Fruit fly (Drosophila melanogaster): ENCODE results near the gene CG8036.

CG8036 gene

DNA sequence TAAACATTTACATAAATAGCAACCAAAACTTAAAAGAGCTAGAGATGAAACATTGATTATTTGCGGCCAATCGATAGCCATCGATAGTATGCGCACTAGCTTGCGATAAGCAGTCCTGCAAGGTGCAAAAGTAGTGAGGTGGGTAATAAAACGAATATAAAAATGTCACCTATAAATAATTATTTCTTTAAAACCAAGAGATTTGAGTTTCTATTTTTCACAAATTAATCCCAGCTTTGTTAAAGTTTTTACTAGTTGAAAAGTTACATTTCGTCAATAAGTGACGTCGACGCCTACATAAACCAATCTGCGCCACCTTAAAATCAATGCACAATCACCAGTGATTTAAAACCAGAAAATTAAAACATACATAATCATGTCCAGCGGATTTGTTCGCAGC, 16.9 kb upstream of the CG8036 start, which contains the start of the genes Mkk4 and SLIRP2 (continued):
- TF ChIP-seq NC2α (GFP tag; optimal IDR thresholded peaks at IDR 0.05): peak; percentile 98
- TF ChIP-seq CG18764 (GFP tag; optimal IDR thresholded peaks at IDR 0.05): peak; percentile 98
- TF ChIP-seq da (GFP tag; optimal IDR thresholded peaks at IDR 0.05): peak; percentile 97
- peak; percentile 98 for TF ChIP-seq repo (GFP tag; optimal IDR thresholded peaks at IDR 0.05)
- peak; percentile 95 for TF ChIP-seq Elba2 (GFP tag; optimal IDR thresholded peaks at IDR 0.05)
- peak; percentile 99 for TF ChIP-seq Antp (GFP tag; optimal IDR thresholded peaks at IDR 0.05)
- peak; percentile 97 for TF ChIP-seq GATAe (GFP tag; conservative IDR thresholded peaks at IDR 0.05)
- peak; percentile 97 for TF ChIP-seq MTF-1 (GFP tag; optimal IDR thresholded peaks at IDR 0.05; ENCODE audit: borderline replicate concordance)
- TF ChIP-seq prd (optimal IDR thresholded peaks at IDR 0.05): no peak
- peak; percentile 99 for TF ChIP-seq prd (GFP tag; IDR thresholded peaks at IDR 0.05)
- TF ChIP-seq Hr51 (GFP tag; optimal IDR thresholded peaks at IDR 0.05): peak; percentile 99
- TF ChIP-seq CG7928 (GFP tag; optimal IDR thresholded peaks at IDR 0.05): peak; percentile 98
- peak; percentile 82 for TF ChIP-seq CG7963 (GFP tag; IDR thresholded peaks at IDR 0.05; ENCODE audit: partially characterized antibody)
- TF ChIP-seq CG32767 (GFP tag; IDR thresholded peaks at IDR 0.05): peak; percentile 99
- TF ChIP-seq CG14441 (GFP tag; IDR thresholded peaks at IDR 0.05): peak; percentile 99
- TF ChIP-seq cg (GFP tag; optimal IDR thresholded peaks at IDR 0.05): no peak
- TF ChIP-seq rib (GFP tag; IDR thresholded peaks at IDR 0.05): peak; percentile 99
- TF ChIP-seq Aef1 (GFP tag; IDR thresholded peaks at IDR 0.05): peak; percentile 99
- TF ChIP-seq shn (GFP tag; optimal IDR thresholded peaks at IDR 0.05): peak; percentile 98
- TF ChIP-seq Dbx (GFP tag; IDR thresholded peaks at IDR 0.05): peak; percentile 99
- TF ChIP-seq dati (GFP tag; IDR thresholded peaks at IDR 0.05): peak; percentile 98
- TF ChIP-seq CG16779 (GFP tag; IDR thresholded peaks at IDR 0.05): peak; percentile 97
- peak; percentile 72 for TF ChIP-seq bigmax (GFP tag; optimal IDR thresholded peaks at IDR 0.05)
- TF ChIP-seq D19A (tag; optimal IDR thresholded peaks at IDR 0.05): peak; percentile 96
- peak; percentile 90 for TF ChIP-seq CG4360 (GFP tag; IDR thresholded peaks at IDR 0.05)
- TF ChIP-seq Pdp1 (GFP tag; optimal IDR thresholded peaks at IDR 0.05): peak; percentile 99
- peak; percentile 99 for TF ChIP-seq CoRest (tag; optimal IDR thresholded peaks at IDR 0.05)
- TF ChIP-seq hb (GFP tag; IDR thresholded peaks at IDR 0.05; ENCODE audit: partially characterized antibody): peak; percentile 91
- TF ChIP-seq CG30020 (tag; optimal IDR thresholded peaks at IDR 0.05): peak; percentile 93
- TF ChIP-seq en (GFP tag; optimal IDR thresholded peaks at IDR 0.05): peak; percentile 97
- peak; percentile 99 for TF ChIP-seq slp2 (GFP tag; optimal IDR thresholded peaks at IDR 0.05)
- peak; percentile 93 for TF ChIP-seq Myb (GFP tag; optimal IDR thresholded peaks at IDR 0.05)
- peak; percentile 97 for TF ChIP-seq nerfin-1 (tag; optimal IDR thresholded peaks at IDR 0.05)
- peak; percentile 99 for TF ChIP-seq mam (GFP tag; optimal IDR thresholded peaks at IDR 0.05)
- TF ChIP-seq vfl (GFP tag; optimal IDR thresholded peaks at IDR 0.05): peak; percentile 99
- TF ChIP-seq Dfd (GFP tag; optimal IDR thresholded peaks at IDR 0.05): peak in 1 of 2 experiments; percentile 49
- TF ChIP-seq HmgD (GFP tag; optimal IDR thresholded peaks at IDR 0.05): peak; percentile 98
- TF ChIP-seq gem (tag; optimal IDR thresholded peaks at IDR 0.05): peak; percentile 100
- peak; percentile 99 for TF ChIP-seq pho (GFP tag; optimal IDR thresholded peaks at IDR 0.05)
- peak; percentile 98 for TF ChIP-seq CG9215 (GFP tag; IDR thresholded peaks at IDR 0.05)
- TF ChIP-seq dpn (GFP tag; optimal IDR thresholded peaks at IDR 0.05): peak; percentile 99
- TF ChIP-seq CG8765 (GFP tag; IDR thresholded peaks at IDR 0.05): peak; percentile 98
- peak; percentile 90 for TF ChIP-seq aop (GFP tag; IDR thresholded peaks at IDR 0.05)
- TF ChIP-seq CG6254 (GFP tag; optimal IDR thresholded peaks at IDR 0.05): peak; percentile 97
- TF ChIP-seq Lhr (GFP tag; optimal IDR thresholded peaks at IDR 0.05): peak; percentile 97
- peak; percentile 95 for TF ChIP-seq schlank (tag; optimal IDR thresholded peaks at IDR 0.05)
- peak; percentile 99 for TF ChIP-seq cato (GFP tag; optimal IDR thresholded peaks at IDR 0.05; ENCODE audit: borderline replicate concordance)
- TF ChIP-seq grau (tag; optimal IDR thresholded peaks at IDR 0.05): peak; percentile 98
- TF ChIP-seq CG1647 (GFP tag; optimal IDR thresholded peaks at IDR 0.05): peak; percentile 99
- TF ChIP-seq PHDP (tag; optimal IDR thresholded peaks at IDR 0.05): peak; percentile 99
- no peak for TF ChIP-seq Trl (optimal IDR thresholded peaks at IDR 0.05)
- peak; percentile 99 for TF ChIP-seq Trl (GFP tag; optimal IDR thresholded peaks at IDR 0.05)

All from whole organism, embryonic.